Fruit fly (Drosophila melanogaster) whole organism, embryonic: Measurements from ENCODE around the gene CG10694.

Source experiments
- C15 ChIP-seq: fragments of 200-800 bp; sonication (Bioruptor generic); IDR thresholded peaks from 3 replicates; pipeline ENCODE4 v1.3.6; 2022; ENCODE audit warnings: missing biosample characterization, missing genetic modification characterization
- CG10147 ChIP-seq: fragments of 200-800 bp; sonication (Bioruptor generic); optimal IDR thresholded peaks from 2 replicates; lab custom pipeline; 2019; ENCODE audit warnings: missing biosample characterization, mild to moderate bottlenecking, missing genetic modification characterization, moderate library complexity
- CG11085 ChIP-seq: fragments of 200-800 bp; sonication (Bioruptor generic); IDR thresholded peaks from 2 replicates; pipeline ENCODE4 v1.3.6; 2022; ENCODE audit warnings: missing biosample characterization, missing genetic modification characterization
- CG11560 ChIP-seq: fragments of 200-800 bp; sonication (Bioruptor generic); IDR thresholded peaks from 3 replicates; pipeline ENCODE4 v1.3.6; 2022; ENCODE audit warnings: missing biosample characterization, missing genetic modification characterization
- CG1233 ChIP-seq: fragments of 200-800 bp; sonication (Bioruptor generic); optimal IDR thresholded peaks from 4 replicates; lab custom pipeline; 2018; ENCODE audit warnings: missing biosample characterization, mild to moderate bottlenecking, missing genetic modification characterization
- CG13775 ChIP-seq: fragments of 200-800 bp; sonication (Bioruptor generic); optimal IDR thresholded peaks from 3 replicates; lab custom pipeline; 2017; ENCODE audit warnings: missing biosample characterization, mild to moderate bottlenecking, missing genetic modification characterization
- CG15073 ChIP-seq: fragments of 200-800 bp; sonication (Bioruptor generic); optimal IDR thresholded peaks from 2 replicates; lab custom pipeline; 2016; ENCODE audit warnings: missing biosample characterization, missing genetic modification characterization
- CG1603 ChIP-seq: fragments of 200-800 bp; sonication (Bioruptor generic); optimal IDR thresholded peaks from 2 replicates; lab custom pipeline; 2019; ENCODE audit warnings: missing biosample characterization, mild to moderate bottlenecking, missing genetic modification characterization, moderate library complexity
- CG2129 ChIP-seq: fragments of 200-800 bp; sonication (Bioruptor generic); IDR thresholded peaks from 2 replicates; pipeline ENCODE4 v1.3.6; 2022; ENCODE audit warnings: missing biosample characterization, missing genetic modification characterization; ENCODE audit not compliant: partially characterized antibody
- CG2199 ChIP-seq: fragments of 200-800 bp; sonication (Bioruptor generic); IDR thresholded peaks from 3 replicates; pipeline ENCODE4 v1.3.6; 2022; ENCODE audit warnings: missing biosample characterization, missing genetic modification characterization
- CG30020 ChIP-seq: fragments of 200-800 bp; optimal IDR thresholded peaks from 2 replicates; lab custom pipeline; 2019; ENCODE audit warnings: missing biosample characterization, mild to moderate bottlenecking, missing genetic modification characterization, moderate library complexity
- CG32532 ChIP-seq: fragments of 200-800 bp; sonication (Bioruptor generic); IDR thresholded peaks from 2 replicates; pipeline ENCODE4 v1.3.6; 2022; ENCODE audit warnings: missing biosample characterization, missing genetic modification characterization
- CG32772 ChIP-seq: fragments of 200-800 bp; sonication (Bioruptor generic); IDR thresholded peaks from 2 replicates; pipeline ENCODE4 v1.3.6; 2022; ENCODE audit warnings: missing biosample characterization, missing genetic modification characterization
- CG33213 ChIP-seq: fragments of 200-800 bp; sonication (Bioruptor generic); optimal IDR thresholded peaks from 3 replicates; lab custom pipeline; 2016; ENCODE audit warnings: missing biosample characterization, missing genetic modification characterization
- CG4424 ChIP-seq: fragments of 200-800 bp; sonication (Bioruptor generic); optimal IDR thresholded peaks from 3 replicates; lab custom pipeline; 2016; ENCODE audit warnings: missing biosample characterization, missing genetic modification characterization
- CG4820 ChIP-seq: fragments of 200-800 bp; sonication (Bioruptor generic); optimal IDR thresholded peaks from 3 replicates; lab custom pipeline; 2016; ENCODE audit warnings: missing biosample characterization, missing genetic modification characterization
- CG6765 ChIP-seq: fragments of 200-800 bp; sonication (Bioruptor generic); optimal IDR thresholded peaks from 3 replicates; lab custom pipeline; 2017; ENCODE audit warnings: missing biosample characterization, mild to moderate bottlenecking, missing genetic modification characterization
- CG6791 ChIP-seq: fragments of 200-800 bp; sonication (Bioruptor generic); IDR thresholded peaks from 3 replicates; pipeline ENCODE4 v1.3.6; 2022; ENCODE audit warnings: missing biosample characterization, missing genetic modification characterization; ENCODE audit not compliant: partially characterized antibody
- CG7987 ChIP-seq: fragments of 200-800 bp; sonication (Bioruptor generic); optimal IDR thresholded peaks from 2 replicates; lab custom pipeline; 2018; ENCODE audit warnings: missing biosample characterization, mild to moderate bottlenecking, missing genetic modification characterization, moderate library complexity
- CG8281 ChIP-seq: fragments of 200-800 bp; sonication (Bioruptor generic); optimal IDR thresholded peaks from 2 replicates; lab custom pipeline; 2018; ENCODE audit warnings: missing biosample characterization, mild to moderate bottlenecking, missing genetic modification characterization, moderate library complexity
- CG8924 ChIP-seq: fragments of 200-800 bp; optimal IDR thresholded peaks from 3 replicates; lab custom pipeline; 2019; ENCODE audit warnings: missing biosample characterization, mild to moderate bottlenecking, missing genetic modification characterization, moderate library complexity
- CG9876 ChIP-seq: fragments of 200-800 bp; sonication (Bioruptor generic); optimal IDR thresholded peaks from 2 replicates; lab custom pipeline; 2016; ENCODE audit warnings: missing biosample characterization, missing genetic modification characterization
- Dbx ChIP-seq: fragments of 200-800 bp; sonication (Bioruptor generic); IDR thresholded peaks from 3 replicates; pipeline ENCODE4 v1.3.6; 2022; ENCODE audit warnings: missing biosample characterization, missing genetic modification characterization
- Dek ChIP-seq: fragments of 200-800 bp; sonication (Bioruptor generic); optimal IDR thresholded peaks from 3 replicates; lab custom pipeline; 2019; ENCODE audit warnings: missing biosample characterization, mild to moderate bottlenecking, missing genetic modification characterization, moderate library complexity
- Drgx ChIP-seq: fragments of 200-800 bp; sonication (Bioruptor generic); IDR thresholded peaks from 2 replicates; pipeline ENCODE4 v1.3.6; 2022; ENCODE audit warnings: missing biosample characterization, missing genetic modification characterization
- Fer2 ChIP-seq: fragments of 200-800 bp; sonication (Bioruptor generic); optimal IDR thresholded peaks from 2 replicates; lab custom pipeline; 2018; ENCODE audit warnings: missing biosample characterization, mild to moderate bottlenecking, missing genetic modification characterization, moderate library complexity
- Kr ChIP-seq: fragments of 200-800 bp; sonication (Bioruptor generic); optimal IDR thresholded peaks from 2 replicates; lab custom pipeline; 2017; ENCODE audit warnings: missing biosample characterization, mild to moderate bottlenecking, missing genetic modification characterization
- Lhr ChIP-seq: fragments of 200-800 bp; sonication (Bioruptor generic); optimal IDR thresholded peaks from 3 replicates; lab custom pipeline; 2017; ENCODE audit warnings: mild to moderate bottlenecking, missing biosample characterization, missing genetic modification reagents, missing genetic modification characterization
- MBD-R2 ChIP-seq: fragments of 200-800 bp; sonication (Bioruptor generic); IDR thresholded peaks from 2 replicates; pipeline ENCODE4 v1.3.6; 2022; ENCODE audit warnings: missing biosample characterization, missing genetic modification characterization
- MESR4 ChIP-seq: fragments of 200-800 bp; sonication (Bioruptor generic); optimal IDR thresholded peaks from 2 replicates; lab custom pipeline; 2018; ENCODE audit warnings: missing biosample characterization, mild to moderate bottlenecking, missing genetic modification characterization, moderate library complexity
- Mad ChIP-seq: fragments of 200-800 bp; sonication (Bioruptor generic); optimal IDR thresholded peaks from 2 replicates; lab custom pipeline; 2016; ENCODE audit warnings: missing biosample characterization, missing genetic modification characterization
- Med ChIP-seq: fragments of 200-800 bp; sonication (Bioruptor generic); peaks from one replicate; lab custom pipeline; 2016; ENCODE audit warnings: missing biosample characterization, missing genetic modification characterization, mild to moderate bottlenecking, inconsistent platforms, moderate library complexity
- Rx ChIP-seq: fragments of 200-800 bp; sonication (Bioruptor generic); IDR thresholded peaks from 2 replicates; pipeline ENCODE4 v1.3.6; 2022; ENCODE audit warnings: missing biosample characterization, missing genetic modification characterization
- Sry-δ ChIP-seq: fragments of 200-800 bp; sonication (Bioruptor generic); optimal IDR thresholded peaks from 2 replicates; lab custom pipeline; 2016; ENCODE audit warnings: missing biosample characterization, missing genetic modification characterization
- Trl ChIP-seq, 3 experiments: fragments of >200 bp in 2 of 3; fragments of 200-800 bp in 1 of 3; sonication (Bioruptor generic) in 1 of 3; optimal IDR thresholded peaks; 2 replicates in 1 of 3; 3 replicates in 2 of 3; lab custom pipeline; 2016 to 2017; ENCODE audit warnings: missing biosample characterization in 1 of 3, missing genetic modification characterization in 1 of 3
- bbx ChIP-seq: fragments of 200-800 bp; sonication (Bioruptor generic); IDR thresholded peaks from 2 replicates; pipeline ENCODE4 v1.3.6; 2022; ENCODE audit warnings: missing biosample characterization, missing genetic modification characterization; ENCODE audit not compliant: partially characterized antibody
- chn ChIP-seq: fragments of 200-800 bp; sonication (Bioruptor generic); optimal IDR thresholded peaks from 2 replicates; lab custom pipeline; 2016; ENCODE audit warnings: missing biosample characterization, missing genetic modification characterization
- eyg ChIP-seq: fragments of 200-800 bp; sonication (Bioruptor generic); optimal IDR thresholded peaks from 3 replicates; lab custom pipeline; 2016; ENCODE audit warnings: missing biosample characterization, missing genetic modification characterization
- fd3F ChIP-seq: fragments of 200-800 bp; sonication (Bioruptor generic); optimal IDR thresholded peaks from 2 replicates; lab custom pipeline; 2018; ENCODE audit warnings: missing biosample characterization, mild to moderate bottlenecking, missing genetic modification characterization, moderate library complexity
- inv ChIP-seq: fragments of 200-800 bp; sonication (Bioruptor generic); IDR thresholded peaks from 2 replicates; pipeline ENCODE4 v1.3.6; 2022; ENCODE audit warnings: missing biosample characterization, missing genetic modification characterization; ENCODE audit not compliant: partially characterized antibody
- kay ChIP-seq: fragments of 200-800 bp; sonication (Bioruptor generic); optimal IDR thresholded peaks from 2 replicates; lab custom pipeline; 2016; ENCODE audit warnings: missing biosample characterization, missing genetic modification characterization
- kni ChIP-seq: fragments of 200-800 bp; sonication (Bioruptor generic); optimal IDR thresholded peaks from 3 replicates; lab custom pipeline; 2017; ENCODE audit warnings: mild to moderate bottlenecking, missing biosample characterization, missing genetic modification reagents, missing genetic modification characterization
- lmd ChIP-seq: fragments of 200-800 bp; sonication (Bioruptor generic); IDR thresholded peaks from 2 replicates; pipeline ENCODE4 v1.3.6; 2022; ENCODE audit warnings: missing biosample characterization, missing genetic modification characterization
- maf-S ChIP-seq: fragments of 200-800 bp; sonication (Bioruptor generic); optimal IDR thresholded peaks from 2 replicates; lab custom pipeline; 2016; ENCODE audit warnings: missing biosample characterization, missing genetic modification characterization
- mld ChIP-seq: fragments of 200-800 bp; sonication (Bioruptor generic); IDR thresholded peaks from 3 replicates; pipeline ENCODE4 v1.3.6; 2022; ENCODE audit warnings: missing biosample characterization, missing genetic modification characterization; ENCODE audit not compliant: partially characterized antibody
- rib ChIP-seq: fragments of 200-800 bp; sonication (Bioruptor generic); IDR thresholded peaks from 2 replicates; pipeline ENCODE4 v1.3.6; 2022; ENCODE audit warnings: missing biosample characterization, missing genetic modification characterization
- run ChIP-seq: fragments of 200-800 bp; sonication (Bioruptor generic); optimal IDR thresholded peaks from 3 replicates; lab custom pipeline; 2018; ENCODE audit warnings: missing biosample characterization, mild to moderate bottlenecking, missing genetic modification characterization
- trem ChIP-seq: fragments of 200-800 bp; optimal IDR thresholded peaks from 3 replicates; lab custom pipeline; 2019; ENCODE audit warnings: missing biosample characterization, mild to moderate bottlenecking, missing genetic modification characterization, moderate library complexity
- ttk ChIP-seq: fragments of 200-800 bp; sonication (Bioruptor generic); IDR thresholded peaks from 2 replicates; pipeline ENCODE4 v2.1.2; 2022; ENCODE audit warnings: missing biosample characterization, missing genetic modification characterization
- zen ChIP-seq: fragments of 200-800 bp; sonication (Bioruptor generic); optimal IDR thresholded peaks from 3 replicates; lab custom pipeline; 2018; ENCODE audit warnings: missing biosample characterization, mild to moderate bottlenecking, missing genetic modification characterization, moderate library complexity

CG10694 gene

DNA sequence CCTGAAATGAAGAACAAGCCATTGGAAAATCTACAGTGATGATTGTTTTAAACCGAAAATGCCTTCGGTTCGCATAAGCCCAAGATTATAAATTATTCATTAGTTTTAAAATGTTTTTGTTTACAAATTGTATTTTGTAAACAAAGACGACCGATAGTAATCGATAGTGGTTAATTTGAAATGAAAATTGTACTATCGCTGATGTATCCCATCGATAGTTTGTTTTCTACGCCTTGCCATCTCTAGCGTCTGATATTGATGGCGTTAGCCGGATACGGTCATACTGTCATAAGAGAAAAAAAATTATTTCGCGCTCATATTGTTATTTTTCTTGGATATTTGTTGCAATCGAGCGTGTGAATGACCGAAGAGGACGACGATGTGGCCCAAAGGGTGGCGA lies 49.1 kb upstream of the CG10694 start, which contains the start of gene SMC1 (continued):
- TF ChIP-seq Med (GFP tag; lab: Kevin White, UChicago) (peak; percentile 90), C15 (0 out of 3 replicates have a peak, but pooled peaks have one; percentile 28), CG1233 (GFP tag; lab: Kevin White, UChicago) (peak; percentile 14), CG30020 (tag; lab: Kevin White, UChicago) (peak; percentile 60), Trl (optimal IDR thresholded peaks at IDR 0.05; lab: Kevin White, UChicago) (no peak), Trl (GFP tag; optimal IDR thresholded peaks at IDR 0.05; lab: Kevin White, UChicago) (peak; percentile 39), CG10147 (GFP tag; lab: Kevin White, UChicago) (peak; percentile 58), kay (no peak), Dek (tag; lab: Kevin White, UChicago) (peak; percentile 54), Kr (GFP tag; lab: Kevin White, UChicago) (no peak), kni (GFP tag; lab: Kevin White, UChicago) (no peak), inv (peak; percentile 100), CG11085 (GFP tag; lab: Robert Waterston, UW) (no peak), trem (tag; lab: Kevin White, UChicago) (peak; percentile 88), zen (tag; lab: Kevin White, UChicago) (peak; percentile 44), CG8924 (peak; percentile 55), chn (peak; percentile 10), CG13775 (GFP tag; lab: Kevin White, UChicago) (peak; percentile 18), mld (peak; percentile 99), lmd (GFP tag; lab: Robert Waterston, UW) (no peak), CG9876 (GFP tag; lab: Kevin White, UChicago) (peak; percentile 25), Lhr (peak; percentile 31), CG32772 (no peak), CG2199 (GFP tag; lab: Robert Waterston, UW) (peak; percentile 41; the same call in 1 of the 3 replicates), MESR4 (peak; percentile 86), MBD-R2 (GFP tag; lab: Robert Waterston, UW) (peak; percentile 96), CG33213 (GFP tag; lab: Kevin White, UChicago) (peak; percentile 73), CG7987 (GFP tag; lab: Kevin White, UChicago) (peak; percentile 0), maf-S (peak; percentile 1), CG4424 (GFP tag; lab: Kevin White, UChicago) (peak; percentile 31), Mad (peak; percentile 23), CG32532 (GFP tag; lab: Robert Waterston, UW) (peak; percentile 67), eyg (peak; percentile 51), bbx (GFP tag; lab: Robert Waterston, UW) (peak; percentile 100), CG11560 (peak; percentile 19; the same call in 1 of the 3 replicates), CG1603 (tag; lab: Kevin White, UChicago) (peak; percentile 81), CG2129 (peak; percentile 98), run (no peak), rib (GFP tag; lab: Robert Waterston, UW) (no peak), CG4820 (GFP tag; lab: Kevin White, UChicago) (no peak), Sry-δ (peak; percentile 99), Drgx (GFP tag; lab: Robert Waterston, UW) (no peak), Dbx (GFP tag; lab: Robert Waterston, UW) (peak; percentile 87), Rx (GFP tag; lab: Robert Waterston, UW) (no peak), Fer2 (tag; lab: Kevin White, UChicago) (peak; percentile 0), fd3F (peak; percentile 24), CG15073 (GFP tag; lab: Kevin White, UChicago) (no peak), CG6765 (GFP tag; lab: Kevin White, UChicago) (peak; percentile 20), CG8281 (peak; percentile 50), ttk (GFP tag; lab: Robert Waterston, UW) (no peak), CG6791 (GFP tag; lab: Robert Waterston, UW) (peak; percentile 100)
